Fruit fly (Drosophila melanogaster): ENCODE data around the gene CG13460.

The CG13460 gene

DNA sequence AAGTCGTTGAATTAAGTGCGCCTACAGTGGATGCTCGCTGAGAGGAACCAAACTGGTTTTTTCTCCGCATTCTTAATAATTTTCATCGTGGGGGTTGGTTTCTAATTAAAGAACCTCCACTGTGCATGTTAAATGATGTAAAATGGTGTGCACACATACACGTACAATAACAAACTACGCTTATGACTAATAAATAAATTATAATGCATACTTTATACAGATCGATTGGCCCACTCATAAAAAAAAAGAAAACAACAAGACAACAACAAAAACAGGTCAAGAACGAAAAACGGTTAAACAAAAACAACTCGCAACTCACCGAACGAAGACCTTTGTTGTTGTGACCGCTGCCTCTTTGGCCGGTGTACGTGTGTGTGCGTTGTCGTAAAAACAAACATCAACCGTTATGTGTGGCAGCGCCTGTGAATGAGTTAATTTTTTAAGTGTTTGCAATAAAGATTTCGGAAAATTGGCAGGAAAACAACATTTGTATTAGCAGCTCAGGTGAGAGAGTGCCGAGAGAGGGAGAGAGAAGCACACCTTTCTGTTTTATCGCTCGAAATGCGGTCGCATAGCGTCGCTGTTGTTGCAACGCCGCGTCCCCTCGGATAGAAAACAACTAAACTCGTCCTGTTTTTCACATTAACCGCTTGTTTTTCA is 32.6 kb upstream of the CG13460 start (continued):
- TF ChIP-seq CG1603 (tag; optimal IDR thresholded peaks at IDR 0.05) (no peak), Oli (tag; optimal IDR thresholded peaks at IDR 0.05) (no peak), Drgx (GFP tag; IDR thresholded peaks at IDR 0.05) (peak; percentile 48), CG7786 (GFP tag; optimal IDR thresholded peaks at IDR 0.05) (no peak), fu2 (GFP tag; optimal IDR thresholded peaks at IDR 0.05) (no peak), Blimp-1 (GFP tag; optimal IDR thresholded peaks at IDR 0.05) (no peak), ATbp (GFP tag; optimal IDR thresholded peaks at IDR 0.05) (no peak), CG17829 (tag; optimal IDR thresholded peaks at IDR 0.05) (no peak), CG6175 (GFP tag; IDR thresholded peaks at IDR 0.05) (no peak), CG10366 (GFP tag; IDR thresholded peaks at IDR 0.05) (no peak), HLH54F (GFP tag; optimal IDR thresholded peaks at IDR 0.05) (no peak), Ptx1 (GFP tag; IDR thresholded peaks at IDR 0.05) (no peak), CG12155 (GFP tag; optimal IDR thresholded peaks at IDR 0.05) (no peak), Pdp1 (GFP tag; optimal IDR thresholded peaks at IDR 0.05) (peak in 1 of 2 experiments; percentile 31), CG14710 (tag; optimal IDR thresholded peaks at IDR 0.05) (no peak), CG9437 (GFP tag; optimal IDR thresholded peaks at IDR 0.05) (no peak)

DNA sequence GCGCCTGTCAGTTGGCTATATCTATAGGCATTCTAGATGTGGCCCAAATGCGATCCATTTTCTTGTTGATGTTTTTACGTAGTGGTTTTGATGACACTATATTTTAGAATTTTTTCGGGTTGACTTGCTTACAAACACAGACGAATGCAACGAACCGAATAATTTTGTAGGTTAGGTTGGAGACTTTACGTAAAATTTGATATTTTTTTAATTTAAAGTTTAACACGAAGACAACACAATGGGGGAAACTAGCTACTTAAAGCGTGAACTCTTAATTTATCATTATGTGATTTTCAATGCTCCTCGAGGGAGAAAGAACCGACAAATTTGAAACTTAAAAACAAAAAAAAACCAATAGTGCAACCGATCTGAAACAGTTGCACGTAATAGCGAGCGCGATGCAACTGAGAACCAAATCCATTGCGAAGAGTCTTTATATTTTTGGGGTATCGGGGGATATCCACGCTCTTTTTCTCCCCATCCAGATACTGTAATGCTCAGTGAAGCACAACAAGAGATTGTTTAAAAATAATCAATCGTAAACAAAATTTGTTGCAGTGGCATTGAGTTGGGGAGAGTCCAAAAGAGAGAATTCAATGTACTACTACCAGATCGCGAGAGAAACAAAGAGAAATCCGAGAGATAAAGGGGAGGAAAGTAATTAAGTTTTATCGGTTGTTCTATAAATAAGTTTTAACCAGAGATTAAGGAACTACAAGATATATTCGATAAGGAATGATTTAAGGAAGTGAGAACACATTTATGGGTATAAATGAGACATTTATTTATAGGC is 28.6 kb upstream of the CG13460 start:
- TF ChIP-seq CG16813 (GFP tag; IDR thresholded peaks at IDR 0.05; ENCODE audit: partially characterized antibody): no peak
- no peak for TF ChIP-seq CG17829 (tag; optimal IDR thresholded peaks at IDR 0.05)
- TF ChIP-seq CG10147 (GFP tag; optimal IDR thresholded peaks at IDR 0.05): no peak
- TF ChIP-seq tup (GFP tag; optimal IDR thresholded peaks at IDR 0.05): no peak
- no peak for TF ChIP-seq CG18619 (GFP tag; optimal IDR thresholded peaks at IDR 0.05)
- no peak for TF ChIP-seq CG4730 (GFP tag; IDR thresholded peaks at IDR 0.05)
- peak; percentile 71 for TF ChIP-seq bigmax (GFP tag; optimal IDR thresholded peaks at IDR 0.05)
- 0 out of 2 replicates have a peak, but pooled peaks have one; percentile 8 for TF ChIP-seq CG4360 (GFP tag; IDR thresholded peaks at IDR 0.05)
- TF ChIP-seq sens (GFP tag): peak; percentile 64
- TF ChIP-seq Opbp (GFP tag; IDR thresholded peaks at IDR 0.05; ENCODE audit: partially characterized antibody): peak; percentile 37; the same call in 1 of the 3 replicates
- no peak for TF ChIP-seq gro (GFP tag; optimal IDR thresholded peaks at IDR 0.05)
- TF ChIP-seq yki (optimal IDR thresholded peaks at IDR 0.05): peak; percentile 5
- peak; percentile 16; the same call in 1 of the 3 replicates for TF ChIP-seq CG2199 (GFP tag; IDR thresholded peaks at IDR 0.05)
- TF ChIP-seq CG3838 (GFP tag; optimal IDR thresholded peaks at IDR 0.05): no peak
- no peak for TF ChIP-seq ranshi (GFP tag; IDR thresholded peaks at IDR 0.05)
- no peak for TF ChIP-seq fru (optimal IDR thresholded peaks at IDR 0.05)
- peak; percentile 13 for TF ChIP-seq CG3163 (GFP tag; optimal IDR thresholded peaks at IDR 0.05)
- peak in 1 of 2 experiments; percentile 49 for TF ChIP-seq Pdp1 (GFP tag; optimal IDR thresholded peaks at IDR 0.05)
- TF ChIP-seq CG9437 (GFP tag; optimal IDR thresholded peaks at IDR 0.05): peak; percentile 39
- no peak for TF ChIP-seq HHEX (GFP tag; optimal IDR thresholded peaks at IDR 0.05)
- no peak for TF ChIP-seq HLH3B (GFP tag; IDR thresholded peaks at IDR 0.05)
- no peak for TF ChIP-seq CG17361 (GFP tag; IDR thresholded peaks at IDR 0.05)
- no peak for TF ChIP-seq CG5180 (GFP tag; optimal IDR thresholded peaks at IDR 0.05)
- no peak for TF ChIP-seq nmo (GFP tag; optimal IDR thresholded peaks at IDR 0.05)
- TF ChIP-seq CG14014 (GFP tag; IDR thresholded peaks at IDR 0.05): no peak
- no peak for TF ChIP-seq Sry-β (GFP tag; optimal IDR thresholded peaks at IDR 0.05)
- TF ChIP-seq Trl (optimal IDR thresholded peaks at IDR 0.05): peak; percentile 63 to 71
- no peak for TF ChIP-seq Trl (GFP tag; optimal IDR thresholded peaks at IDR 0.05)
- TF ChIP-seq Ets65A (GFP tag): no peak
- TF ChIP-seq TFAM (GFP tag; optimal IDR thresholded peaks at IDR 0.05): no peak
- TF ChIP-seq Dll (GFP tag; IDR thresholded peaks at IDR 0.05; ENCODE audit: partially characterized antibody): no peak
- no peak for TF ChIP-seq Hmr (GFP tag; optimal IDR thresholded peaks at IDR 0.05)
